Fruit fly (Drosophila melanogaster): ENCODE results near the gene CG11158.
A peak's percentile ranks its signal among the peaks of the same experiment; 100 is the strongest.

CG11158 gene

dm6 chrX:13677970-13678490 lies 4.7 kb upstream of the CG11158 start:
- TF ChIP-seq dmrt93B (GFP tag; optimal IDR thresholded peaks at IDR 0.05), result no peak
- TF ChIP-seq psq (GFP tag; optimal IDR thresholded peaks at IDR 0.05), result no peak
- TF ChIP-seq h (GFP tag; optimal IDR thresholded peaks at IDR 0.05), result no peak
- TF ChIP-seq Hr78 (GFP tag; optimal IDR thresholded peaks at IDR 0.05), result no peak
- TF ChIP-seq Sp1 (GFP tag; optimal IDR thresholded peaks at IDR 0.05), result no peak
- TF ChIP-seq br (GFP tag; optimal IDR thresholded peaks at IDR 0.05), result no peak
- no peak for TF ChIP-seq Rel (GFP tag; optimal IDR thresholded peaks at IDR 0.05)
- TF ChIP-seq Rel (tag; optimal IDR thresholded peaks at IDR 0.05), result peak; percentile 99

dm6 chrX:13679565-13679964 lies 3.2 kb upstream of the CG11158 start:
- TF ChIP-seq woc (GFP tag; optimal IDR thresholded peaks at IDR 0.05) (peak; percentile 27), brk (GFP tag; optimal IDR thresholded peaks at IDR 0.05) (peak; percentile 19), Jra (GFP tag; optimal IDR thresholded peaks at IDR 0.05) (no peak), h (GFP tag; optimal IDR thresholded peaks at IDR 0.05) (peak; percentile 78), CG32264 (GFP tag; optimal IDR thresholded peaks at IDR 0.05) (peak; percentile 9), Sp1 (GFP tag; optimal IDR thresholded peaks at IDR 0.05) (peak; percentile 73), HLH106 (tag; optimal IDR thresholded peaks at IDR 0.05) (peak; percentile 52), Rel (GFP tag; optimal IDR thresholded peaks at IDR 0.05) (no peak), Rel (tag; optimal IDR thresholded peaks at IDR 0.05) (no peak), dmrt93B (GFP tag; optimal IDR thresholded peaks at IDR 0.05) (peak; percentile 45), br (GFP tag; optimal IDR thresholded peaks at IDR 0.05) (peak; percentile 44), OdsH (GFP tag; optimal IDR thresholded peaks at IDR 0.05) (peak; percentile 68), psq (GFP tag; optimal IDR thresholded peaks at IDR 0.05) (peak; percentile 49), fru (GFP tag; optimal IDR thresholded peaks at IDR 0.05) (peak; percentile 70), CG9705 (GFP tag; optimal IDR thresholded peaks at IDR 0.05) (peak; percentile 11), Abd-B (GFP tag; optimal IDR thresholded peaks at IDR 0.05) (no peak), ey (GFP tag; optimal IDR thresholded peaks at IDR 0.05) (peak; percentile 48), rgr (GFP tag; optimal IDR thresholded peaks at IDR 0.05) (peak; percentile 74), foxo (GFP tag; optimal IDR thresholded peaks at IDR 0.05) (peak in 1 of 2 experiments; percentile 75), Hnf4 (GFP tag; optimal IDR thresholded peaks at IDR 0.05) (peak; percentile 62), Mio (GFP tag; optimal IDR thresholded peaks at IDR 0.05) (no peak)

- TF ChIP-seq Dfd (GFP tag; optimal IDR thresholded peaks at IDR 0.05) (no peak), dl (GFP tag; optimal IDR thresholded peaks at IDR 0.05; ENCODE audit: insufficient read depth in 1 of 2, partially characterized antibody in 2 of 2) (no peak), CG9705 (GFP tag; optimal IDR thresholded peaks at IDR 0.05) (no peak), CrebA (GFP tag; optimal IDR thresholded peaks at IDR 0.05; ENCODE audit: borderline replicate concordance) (no peak), dmrt93B (GFP tag; optimal IDR thresholded peaks at IDR 0.05) (no peak), psq (GFP tag; optimal IDR thresholded peaks at IDR 0.05) (no peak), Abd-B (GFP tag; optimal IDR thresholded peaks at IDR 0.05) (no peak), foxo (GFP tag; optimal IDR thresholded peaks at IDR 0.05) (no peak)
Measured at dm6 chrX:13680262-13680661, 2.5 kb upstream of the CG11158 start, which contains the start of gene CG12177. TSS of gene CG12177 (minus strand) at chrX:13680500.

dm6 chrX:13681906-13682305 lies 846 bp upstream of the CG11158 start:
- TF ChIP-seq Myc (optimal IDR thresholded peaks at IDR 0.05) (no peak), OdsH (GFP tag; optimal IDR thresholded peaks at IDR 0.05) (no peak), N (GFP tag; optimal IDR thresholded peaks at IDR 0.05) (no peak), GATAd (GFP tag; optimal IDR thresholded peaks at IDR 0.05) (no peak), psq (GFP tag; optimal IDR thresholded peaks at IDR 0.05) (no peak), br (GFP tag; optimal IDR thresholded peaks at IDR 0.05) (no peak), sv (GFP tag; optimal IDR thresholded peaks at IDR 0.05) (no peak), Hnf4 (GFP tag; optimal IDR thresholded peaks at IDR 0.05) (no peak), Dfd (GFP tag; optimal IDR thresholded peaks at IDR 0.05) (no peak), sage (GFP tag; optimal IDR thresholded peaks at IDR 0.05) (no peak)

dm6 chrX:13691992-13692391 lies 9.2 kb downstream of the CG11158 start, which contains the start of gene Nna1:
TSS of gene Nna1 (plus strand) at chrX:13692292.
- no peak for TF ChIP-seq Dif (GFP tag; optimal IDR thresholded peaks at IDR 0.05; ENCODE audit: partially characterized antibody)
- TF ChIP-seq dl (GFP tag; optimal IDR thresholded peaks at IDR 0.05; ENCODE audit: insufficient read depth in 1 of 2, partially characterized antibody in 2 of 2), result no peak
- no peak for TF ChIP-seq Myc (optimal IDR thresholded peaks at IDR 0.05)
- no peak for TF ChIP-seq CG32264 (GFP tag; optimal IDR thresholded peaks at IDR 0.05)
- TF ChIP-seq ey (GFP tag; optimal IDR thresholded peaks at IDR 0.05), result no peak
- TF ChIP-seq Jra (GFP tag; optimal IDR thresholded peaks at IDR 0.05), result no peak
- no peak for TF ChIP-seq dmrt93B (GFP tag; optimal IDR thresholded peaks at IDR 0.05)
- no peak for TF ChIP-seq Hr83 (GFP tag; optimal IDR thresholded peaks at IDR 0.05; ENCODE audit: poor library complexity, severe bottlenecking)

Data from whole organism, wandering third instar larva.